Worm (Caenorhabditis elegans) whole organism, L1 larva: ENCODE data around the gene emre-1.

ENCODE experiments used
- aly-2 ChIP-seq: fragments of 150-350 bp; optimal IDR thresholded peaks from 2 replicates; lab custom pipeline; 2014; ENCODE audit warnings: missing biosample characterization, missing genetic modification characterization
- blmp-1 ChIP-seq: fragments of 150-350 bp; optimal IDR thresholded peaks from 2 replicates; lab custom pipeline; 2014; ENCODE audit warnings: missing biosample characterization, missing genetic modification characterization
- efl-1 ChIP-seq, 4 experiments: fragments of 150-350 bp; optimal IDR thresholded peaks in 3 of 4; peaks in 1 of 4; 1 replicate in 1 of 4; 2 replicates in 3 of 4; lab custom pipeline; 2014; ENCODE audit warnings: missing biosample characterization in 2 of 4, missing genetic modification characterization in 2 of 4, missing genetic modification reagents in 2 of 4
- egl-27 ChIP-seq, 2 experiments: fragments of 150-350 bp in 1 of 2; sonication (generic microtip); optimal IDR thresholded peaks; 3 replicates each; lab custom pipeline; 2017 to 2018; ENCODE audit warnings: missing biosample characterization in 2 of 2, missing genetic modification characterization in 2 of 2, missing genetic modification reagents in 2 of 2
- fkh-10 ChIP-seq: sonication (generic microtip); optimal IDR thresholded peaks from 2 replicates; lab custom pipeline; 2017; ENCODE audit warnings: missing biosample characterization, missing genetic modification reagents, missing genetic modification characterization
- hlh-4 ChIP-seq: sonication (generic microtip); optimal IDR thresholded peaks from 2 replicates; lab custom pipeline; 2016; ENCODE audit warnings: mild to moderate bottlenecking, missing genetic modification characterization, missing compliant biosample characterization
- lin-13 ChIP-seq: fragments of 150-350 bp; optimal IDR thresholded peaks from 2 replicates; lab custom pipeline; 2014; ENCODE audit warnings: missing biosample characterization, missing genetic modification reagents, missing genetic modification characterization
- mep-1 ChIP-seq: fragments of 150-350 bp; optimal IDR thresholded peaks from 2 replicates; lab custom pipeline; 2014; ENCODE audit warnings: missing biosample characterization, missing genetic modification characterization
- nhr-237 ChIP-seq: fragments of 150-350 bp; optimal IDR thresholded peaks from 2 replicates; lab custom pipeline; 2014; ENCODE audit warnings: missing biosample characterization, missing genetic modification characterization
- nhr-47 ChIP-seq: sonication (generic microtip); optimal IDR thresholded peaks from 2 replicates; lab custom pipeline; 2016; ENCODE audit warnings: mild to moderate bottlenecking, missing genetic modification characterization, moderate library complexity, missing compliant biosample characterization
- pqm-1 ChIP-seq: sonication (generic microtip); optimal IDR thresholded peaks from 3 replicates; lab custom pipeline; 2017; ENCODE audit warnings: missing biosample characterization, missing genetic modification characterization
- sptf-1 ChIP-seq: fragments of 150-350 bp; optimal IDR thresholded peaks from 2 replicates; lab custom pipeline; 2014; ENCODE audit warnings: missing biosample characterization, missing genetic modification characterization
- tbx-2 ChIP-seq: sonication (generic microtip); optimal IDR thresholded peaks from 2 replicates; lab custom pipeline; 2016; ENCODE audit warnings: missing genetic modification characterization, missing compliant biosample characterization
- vab-15 ChIP-seq: sonication (generic microtip); optimal IDR thresholded peaks from 2 replicates; lab custom pipeline; 2017; ENCODE audit warnings: missing genotype, mild to moderate bottlenecking, missing genetic modification characterization, missing compliant biosample characterization

ce11 chrX:14931443-14931842 is 48.0 kb upstream of the emre-1 start:
- TF ChIP-seq blmp-1 (tag; lab: Kevin White, UChicago) (no peak), nhr-237 (tag; lab: Kevin White, UChicago) (no peak), nhr-47 (tag; lab: Kevin White, UChicago) (no peak), tbx-2 (tag; lab: Kevin White, UChicago) (no peak), aly-2 (tag; lab: Kevin White, UChicago) (no peak), fkh-10 (GFP tag; lab: Kevin White, UChicago) (no peak), hlh-4 (no peak), sptf-1 (tag; lab: Kevin White, UChicago) (no peak), lin-13 (GFP tag; lab: Kevin White, UChicago) (no peak), efl-1 (optimal IDR thresholded peaks at IDR 0.05; lab: Kevin White, UChicago) (no peak), efl-1 (GFP tag; optimal IDR thresholded peaks at IDR 0.05 in 1 of 2; lab: Kevin White, UChicago) (no peak), vab-15 (no peak), egl-27 (tag; optimal IDR thresholded peaks at IDR 0.05; lab: Kevin White, UChicago) (no peak), mep-1 (tag; lab: Kevin White, UChicago) (no peak), pqm-1 (tag; lab: Kevin White, UChicago) (no peak)
